Fruit fly (Drosophila melanogaster) Kc167 (cell line): Measurements from ENCODE around the gene CG6753.

Source experiments
- Myc ChIP-seq: fragments of >200 bp; optimal IDR thresholded peaks from 2 replicates; lab custom pipeline; 2017; ENCODE audit warnings: missing external identifiers
- Sin3A ChIP-seq: fragments of >200 bp; optimal IDR thresholded peaks from 2 replicates; lab custom pipeline; 2018; ENCODE audit warnings: missing external identifiers
- h ChIP-seq: fragments of >200 bp; optimal IDR thresholded peaks from 3 replicates; lab custom pipeline; 2018; ENCODE audit warnings: missing external identifiers
- insv ChIP-seq: fragments of >200 bp; optimal IDR thresholded peaks from 3 replicates; lab custom pipeline; 2018; ENCODE audit warnings: missing external identifiers
- psq ChIP-seq: fragments of >200 bp; optimal IDR thresholded peaks from 2 replicates; lab custom pipeline; 2017; ENCODE audit warnings: missing external identifiers
- ttk ChIP-seq: sonication (Bioruptor generic); optimal IDR thresholded peaks from 2 replicates; lab custom pipeline; 2017; ENCODE audit warnings: missing external identifiers

Gene CG6753

DNA sequence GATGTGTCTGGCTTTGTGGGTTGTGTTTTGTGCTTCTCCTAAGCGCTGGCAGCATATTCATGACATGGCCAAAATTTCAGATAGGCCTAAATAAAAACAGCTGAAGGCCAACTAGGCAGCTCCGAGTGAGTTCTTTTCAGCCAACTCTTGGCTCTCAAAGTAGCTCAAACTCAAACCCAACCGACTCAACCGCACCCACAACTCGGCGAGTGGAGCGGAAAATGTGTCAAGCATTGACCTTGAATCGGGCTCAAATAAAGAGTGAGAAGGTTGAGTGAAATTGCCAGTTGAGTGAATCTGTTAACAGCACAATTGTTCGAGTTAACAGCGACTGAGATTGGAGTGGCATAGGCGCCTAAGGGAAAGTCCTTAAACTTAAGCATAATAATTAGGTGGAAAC is 30.3 kb downstream of the CG6753 start:
- TF ChIP-seq Myc (lab: Kevin White, UChicago) (no peak), psq (lab: Kevin White, UChicago) (no peak), Sin3A (lab: Kevin White, UChicago) (no peak), insv (lab: Kevin White, UChicago) (no peak), ttk (lab: Kevin White, UChicago) (no peak), h (lab: Kevin White, UChicago) (no peak)

DNA sequence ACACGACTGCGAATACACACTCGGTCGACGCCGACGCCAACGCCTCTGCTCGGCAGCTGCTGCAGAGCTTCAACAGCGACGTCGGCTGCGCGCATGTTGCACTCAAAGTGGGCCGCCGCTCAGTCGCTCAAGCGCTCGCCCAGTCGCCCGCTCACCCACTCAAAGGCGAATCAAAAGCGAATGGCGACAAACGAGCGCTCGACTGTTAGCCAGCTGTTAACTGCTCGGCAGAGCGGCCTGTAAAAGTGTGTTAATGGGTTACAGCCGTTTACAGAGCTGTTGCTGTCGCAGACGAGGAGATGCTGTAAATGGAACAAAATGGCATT is 46.4 kb downstream of the CG6753 start:
- TF ChIP-seq Sin3A (lab: Kevin White, UChicago): no peak
- TF ChIP-seq Myc (lab: Kevin White, UChicago): no peak
- TF ChIP-seq insv (lab: Kevin White, UChicago): no peak
- TF ChIP-seq psq (lab: Kevin White, UChicago): no peak

DNA sequence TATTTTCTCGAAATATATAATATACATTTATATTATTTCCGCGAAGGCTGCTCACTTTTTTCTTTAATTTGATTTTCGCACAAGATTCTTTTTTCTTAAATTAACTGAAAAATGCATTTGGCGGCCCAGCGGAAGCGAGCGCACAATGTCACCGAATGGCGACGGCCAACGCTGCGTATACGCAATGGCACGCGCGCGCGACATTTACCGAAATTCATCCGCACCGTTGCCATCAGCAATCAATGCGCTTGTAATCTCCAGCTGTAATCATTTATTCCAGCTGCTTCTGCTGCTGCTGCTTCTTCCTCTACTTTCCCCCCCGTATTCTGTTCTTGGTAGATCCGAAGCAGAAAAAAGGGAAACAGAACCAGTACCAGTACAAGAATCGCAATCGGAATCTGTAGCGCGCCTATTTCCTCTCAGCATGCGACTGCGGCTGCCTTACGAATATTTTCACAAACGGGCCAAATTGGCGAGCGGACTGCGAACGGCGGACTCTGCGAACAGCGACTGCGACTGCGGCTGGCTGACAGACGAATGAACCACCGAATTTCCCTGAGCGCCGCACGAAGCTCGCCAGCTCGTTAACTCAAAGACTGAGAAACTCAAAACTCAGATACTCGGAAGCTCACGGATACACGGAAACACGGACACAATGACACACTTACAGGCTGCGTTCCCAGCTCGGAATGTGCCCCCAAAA is 46.9 kb downstream of the CG6753 start, which contains the start of gene Octbeta2R:
Gene Octbeta2R (minus strand): TSS at position 539 of the 703 bp plus-strand sequence.
- TF ChIP-seq insv (lab: Kevin White, UChicago): no peak
- TF ChIP-seq ttk (lab: Kevin White, UChicago): no peak
- no peak for TF ChIP-seq Myc (lab: Kevin White, UChicago)
- TF ChIP-seq h (lab: Kevin White, UChicago): no peak
- TF ChIP-seq Sin3A (lab: Kevin White, UChicago): no peak
- no peak for TF ChIP-seq psq (lab: Kevin White, UChicago)

DNA sequence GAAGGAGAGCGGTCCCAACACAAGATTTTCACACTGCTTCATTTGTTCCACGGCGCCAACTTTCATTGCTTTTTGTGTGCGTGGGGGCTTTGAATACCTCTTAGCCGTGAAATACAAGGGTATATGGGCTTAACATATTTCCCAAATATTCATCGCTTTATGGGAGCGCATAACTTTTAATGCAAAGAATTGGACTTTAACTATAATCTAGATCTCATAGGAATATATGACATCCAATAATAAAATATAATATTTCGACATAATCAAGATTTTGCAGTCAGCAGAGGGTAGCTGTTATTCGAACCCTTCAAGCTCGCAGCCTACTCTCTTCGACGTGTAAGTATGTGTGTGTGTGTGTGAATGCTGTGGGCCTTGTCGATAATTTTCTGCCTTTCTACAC is 50.6 kb downstream of the CG6753 start:
- no peak for TF ChIP-seq insv (lab: Kevin White, UChicago)
- TF ChIP-seq Sin3A (lab: Kevin White, UChicago): no peak
- TF ChIP-seq ttk (lab: Kevin White, UChicago): no peak
- TF ChIP-seq h (lab: Kevin White, UChicago): no peak
- no peak for TF ChIP-seq Myc (lab: Kevin White, UChicago)
- no peak for TF ChIP-seq psq (lab: Kevin White, UChicago)
